Worm (Caenorhabditis elegans) whole organism, early embryonic: ENCODE measurements around the gene dpy-7.

Experiments
- B0310.2 ChIP-seq: sonication (generic microtip); optimal IDR thresholded peaks from 2 replicates; lab custom pipeline; 2016; ENCODE audit warnings: mild to moderate bottlenecking, missing genetic modification characterization, missing compliant biosample characterization
- F13C5.2 ChIP-seq: sonication (generic microtip); optimal IDR thresholded peaks from 2 replicates; lab custom pipeline; 2017; ENCODE audit warnings: mild to moderate bottlenecking, missing genetic modification characterization, inconsistent platforms, missing compliant biosample characterization
- aly-1 ChIP-seq: sonication (generic microtip); optimal IDR thresholded peaks from 2 replicates; lab custom pipeline; 2016; ENCODE audit warnings: missing genetic modification characterization, missing compliant biosample characterization
- ama-1 ChIP-seq: fragments of 150-350 bp; optimal IDR thresholded peaks from 2 replicates; lab custom pipeline; 2014
- ceh-13 ChIP-seq: fragments of 200-800 bp; sonication (Bioruptor generic); optimal IDR thresholded peaks from 2 replicates; lab custom pipeline; 2018; ENCODE audit warnings: mild to moderate bottlenecking, missing genetic modification characterization, missing compliant biosample characterization
- ceh-36 ChIP-seq: sonication (generic microtip); optimal IDR thresholded peaks from 2 replicates; lab custom pipeline; 2016; ENCODE audit warnings: missing genetic modification characterization, inconsistent platforms, missing compliant biosample characterization
- ets-7 ChIP-seq: sonication (generic microtip); optimal IDR thresholded peaks from 2 replicates; lab custom pipeline; 2016; ENCODE audit warnings: missing genotype, missing genetic modification characterization, missing compliant biosample characterization
- flt-1 ChIP-seq: fragments of 200-800 bp; sonication (Bioruptor generic); IDR thresholded peaks from 2 replicates; pipeline ENCODE4 v1.3.6; 2022; ENCODE audit warnings: missing genetic modification characterization, missing compliant biosample characterization
- hmbx-1 ChIP-seq: sonication (generic microtip); optimal IDR thresholded peaks from 2 replicates; lab custom pipeline; 2016; ENCODE audit warnings: mild to moderate bottlenecking, missing genetic modification characterization, missing compliant biosample characterization
- hmg-4 ChIP-seq: fragments of 200-800 bp; sonication (Bioruptor generic); optimal IDR thresholded peaks from 2 replicates; lab custom pipeline; 2018; ENCODE audit warnings: mild to moderate bottlenecking, missing genetic modification characterization, missing compliant biosample characterization
- hnd-1 ChIP-seq: sonication (generic microtip); optimal IDR thresholded peaks from 2 replicates; lab custom pipeline; 2016; ENCODE audit warnings: missing genetic modification characterization, missing compliant biosample characterization
- pes-1 ChIP-seq: fragments of 200-800 bp; sonication (Bioruptor generic); IDR thresholded peaks from 2 replicates; pipeline ENCODE4 v1.3.6; 2022; ENCODE audit warnings: missing genetic modification reagents, missing genetic modification characterization, missing compliant biosample characterization
- scrt-1 ChIP-seq: fragments of 200-800 bp; sonication (Bioruptor generic); IDR thresholded peaks from 2 replicates; pipeline ENCODE4 v1.3.6; 2022; ENCODE audit warnings: missing genetic modification characterization, missing compliant biosample characterization
- sea-1 ChIP-seq: fragments of 200-800 bp; sonication (Bioruptor generic); conservative IDR thresholded peaks from 2 replicates; pipeline ENCODE4 v1.3.6; 2022; ENCODE audit warnings: missing genetic modification characterization, missing compliant biosample characterization
- tbx-11 ChIP-seq: fragments of 200-800 bp; sonication (Bioruptor generic); IDR thresholded peaks from 2 replicates; pipeline ENCODE4 v1.3.6; 2022; ENCODE audit warnings: missing genetic modification characterization, missing compliant biosample characterization
- tbx-37 ChIP-seq: fragments of 200-800 bp; sonication (Bioruptor generic); conservative IDR thresholded peaks from 2 replicates; pipeline ENCODE4 v1.3.6; 2022; ENCODE audit warnings: missing genetic modification reagents, missing genetic modification characterization, missing compliant biosample characterization
- tra-4 ChIP-seq: sonication (generic microtip); optimal IDR thresholded peaks from 2 replicates; lab custom pipeline; 2017; ENCODE audit warnings: missing genetic modification characterization, missing compliant biosample characterization

dpy-7 gene

DNA sequence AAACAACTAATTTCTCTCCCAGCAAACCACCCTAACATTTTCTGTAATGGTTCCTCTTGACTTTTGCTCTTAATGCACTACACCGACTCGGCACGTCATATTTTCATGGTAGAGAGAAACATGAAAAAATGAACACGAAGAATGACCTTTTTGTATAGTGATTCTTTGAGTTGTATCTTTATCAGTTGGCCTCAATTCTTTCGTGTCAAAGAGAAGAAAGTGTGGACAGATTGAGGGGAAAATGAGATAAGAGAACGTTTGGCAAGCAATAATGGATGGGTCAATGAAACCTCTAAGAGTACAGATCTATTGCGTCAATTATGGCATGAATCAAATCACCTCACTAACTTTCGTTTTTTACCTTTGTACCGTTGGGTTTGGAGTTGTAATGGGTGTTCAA, 38.3 kb upstream of the dpy-7 start:
- TF ChIP-seq ets-7 (tag; lab: Kevin White, UChicago): no peak
- no peak for TF ChIP-seq flt-1
- TF ChIP-seq ceh-36: no peak
- no peak for TF ChIP-seq ama-1
- no peak for TF ChIP-seq tra-4 (tag; lab: Kevin White, UChicago)
- no peak for TF ChIP-seq tbx-37 (GFP tag; lab: Robert Waterston, UW)
- TF ChIP-seq hnd-1 (tag; lab: Kevin White, UChicago): no peak
- TF ChIP-seq hmbx-1 (tag; lab: Kevin White, UChicago): no peak
- TF ChIP-seq ceh-13 (GFP tag; lab: Kevin White, UChicago): no peak
- TF ChIP-seq pes-1 (GFP tag; lab: Robert Waterston, UW): no peak
- no peak for TF ChIP-seq sea-1 (GFP tag; lab: Robert Waterston, UW)
- TF ChIP-seq tbx-11 (GFP tag; lab: Robert Waterston, UW): no peak
- no peak for TF ChIP-seq aly-1 (tag; lab: Kevin White, UChicago)
- TF ChIP-seq B0310.2 (tag; lab: Kevin White, UChicago): no peak
- TF ChIP-seq F13C5.2 (tag; lab: Kevin White, UChicago): no peak

DNA sequence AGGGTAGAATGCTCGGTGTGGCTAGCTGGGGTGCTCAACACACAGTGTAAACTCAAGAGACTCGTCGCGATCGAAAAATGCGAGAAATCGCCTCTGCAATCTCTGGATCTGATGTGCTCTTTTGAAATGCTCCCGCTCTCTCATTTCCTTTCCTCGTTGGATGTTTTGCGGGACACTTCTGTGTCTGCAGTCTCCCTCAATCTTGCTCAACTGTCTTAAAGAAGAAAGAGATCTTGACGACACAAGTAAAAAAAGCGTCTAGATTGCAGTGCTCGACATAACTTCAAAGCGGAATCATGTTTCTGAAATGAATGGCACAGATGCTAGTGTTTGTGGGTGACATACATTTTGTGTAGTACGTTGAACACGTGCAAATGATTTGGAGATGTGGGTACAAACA, 36.0 kb upstream of the dpy-7 start:
- no peak for TF ChIP-seq hnd-1 (tag; lab: Kevin White, UChicago)
- no peak for TF ChIP-seq pes-1 (GFP tag; lab: Robert Waterston, UW)
- TF ChIP-seq ceh-36: no peak
- no peak for TF ChIP-seq ets-7 (tag; lab: Kevin White, UChicago)
- no peak for TF ChIP-seq hmg-4 (GFP tag; lab: Kevin White, UChicago)
- TF ChIP-seq B0310.2 (tag; lab: Kevin White, UChicago): no peak
- TF ChIP-seq aly-1 (tag; lab: Kevin White, UChicago): no peak
- TF ChIP-seq F13C5.2 (tag; lab: Kevin White, UChicago): no peak

DNA sequence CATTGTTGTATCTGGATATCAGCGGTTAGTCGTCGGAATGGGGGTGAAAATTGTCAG, 35.8 kb upstream of the dpy-7 start, which contains the start of the genes unc-98 and F08C6.18:
TSS of gene unc-98 (minus strand) at position 48 of the 57 bp plus-strand sequence.
TSS of gene F08C6.18 (minus strand) at position 57 of the 57 bp plus-strand sequence.
- TF ChIP-seq scrt-1 (no peak), tbx-11 (GFP tag; lab: Robert Waterston, UW) (no peak), ama-1 (no peak), aly-1 (tag; lab: Kevin White, UChicago) (no peak), hnd-1 (tag; lab: Kevin White, UChicago) (no peak), ceh-13 (GFP tag; lab: Kevin White, UChicago) (no peak), hmbx-1 (tag; lab: Kevin White, UChicago) (no peak), ceh-36 (no peak), pes-1 (GFP tag; lab: Robert Waterston, UW) (no peak), sea-1 (GFP tag; lab: Robert Waterston, UW) (no peak), tra-4 (tag; lab: Kevin White, UChicago) (no peak), ets-7 (tag; lab: Kevin White, UChicago) (no peak), hmg-4 (GFP tag; lab: Kevin White, UChicago) (no peak), tbx-37 (GFP tag; lab: Robert Waterston, UW) (no peak), flt-1 (no peak)

DNA sequence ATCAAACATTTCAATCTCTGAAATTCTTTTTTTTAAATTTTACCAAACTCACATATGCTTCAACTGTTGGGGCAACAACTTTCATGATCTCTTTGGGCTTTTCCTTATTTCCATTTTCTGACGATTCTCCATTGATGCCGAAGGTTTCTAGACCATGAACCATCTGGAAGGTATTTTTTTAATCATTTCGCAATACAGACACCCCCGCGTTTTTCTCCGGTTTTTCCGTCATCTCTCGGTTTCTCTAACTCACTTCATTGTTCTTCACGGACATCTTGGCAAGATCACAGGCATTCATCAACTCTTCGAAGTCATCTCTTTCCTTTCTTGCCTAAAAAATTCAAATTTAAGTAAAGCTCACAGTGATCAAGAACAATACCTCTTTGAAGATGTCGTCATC, 35.6 kb upstream of the dpy-7 start:
- TF ChIP-seq aly-1 (tag; lab: Kevin White, UChicago) (no peak), ets-7 (tag; lab: Kevin White, UChicago) (no peak), hmg-4 (GFP tag; lab: Kevin White, UChicago) (no peak), pes-1 (GFP tag; lab: Robert Waterston, UW) (no peak), tra-4 (tag; lab: Kevin White, UChicago) (no peak), scrt-1 (no peak), ama-1 (no peak), B0310.2 (tag; lab: Kevin White, UChicago) (no peak), ceh-13 (GFP tag; lab: Kevin White, UChicago) (no peak), tbx-37 (GFP tag; lab: Robert Waterston, UW) (no peak), F13C5.2 (tag; lab: Kevin White, UChicago) (no peak), flt-1 (no peak), sea-1 (GFP tag; lab: Robert Waterston, UW) (no peak)

DNA sequence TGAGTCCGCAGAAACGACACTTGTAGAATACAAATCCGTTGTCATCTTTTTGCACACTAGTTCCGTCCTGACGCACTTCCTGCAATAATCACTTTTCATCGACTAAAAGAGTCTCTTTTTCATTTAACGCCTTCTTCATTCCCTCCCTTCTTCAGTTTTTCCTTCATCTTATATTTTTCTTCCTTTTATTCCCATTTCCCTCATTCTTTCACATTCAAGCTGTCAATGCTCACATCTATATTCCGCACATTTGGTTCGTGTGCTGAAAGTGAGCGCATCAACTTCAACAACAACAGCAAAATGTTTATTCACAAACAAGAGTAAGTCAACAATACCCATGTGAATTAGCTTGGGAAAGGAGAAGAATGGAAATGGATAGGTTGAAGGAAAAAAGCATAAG, 34.5 kb upstream of the dpy-7 start, which contains the start of gene pcyt-1:
TSS of gene pcyt-1 (plus strand) at position 301 of the 400 bp plus-strand sequence.
- TF ChIP-seq pes-1 (GFP tag; lab: Robert Waterston, UW) (no peak), hnd-1 (tag; lab: Kevin White, UChicago) (no peak), ceh-36 (no peak), hmbx-1 (tag; lab: Kevin White, UChicago) (no peak), aly-1 (tag; lab: Kevin White, UChicago) (no peak), tbx-11 (GFP tag; lab: Robert Waterston, UW) (no peak), hmg-4 (GFP tag; lab: Kevin White, UChicago) (no peak)

DNA sequence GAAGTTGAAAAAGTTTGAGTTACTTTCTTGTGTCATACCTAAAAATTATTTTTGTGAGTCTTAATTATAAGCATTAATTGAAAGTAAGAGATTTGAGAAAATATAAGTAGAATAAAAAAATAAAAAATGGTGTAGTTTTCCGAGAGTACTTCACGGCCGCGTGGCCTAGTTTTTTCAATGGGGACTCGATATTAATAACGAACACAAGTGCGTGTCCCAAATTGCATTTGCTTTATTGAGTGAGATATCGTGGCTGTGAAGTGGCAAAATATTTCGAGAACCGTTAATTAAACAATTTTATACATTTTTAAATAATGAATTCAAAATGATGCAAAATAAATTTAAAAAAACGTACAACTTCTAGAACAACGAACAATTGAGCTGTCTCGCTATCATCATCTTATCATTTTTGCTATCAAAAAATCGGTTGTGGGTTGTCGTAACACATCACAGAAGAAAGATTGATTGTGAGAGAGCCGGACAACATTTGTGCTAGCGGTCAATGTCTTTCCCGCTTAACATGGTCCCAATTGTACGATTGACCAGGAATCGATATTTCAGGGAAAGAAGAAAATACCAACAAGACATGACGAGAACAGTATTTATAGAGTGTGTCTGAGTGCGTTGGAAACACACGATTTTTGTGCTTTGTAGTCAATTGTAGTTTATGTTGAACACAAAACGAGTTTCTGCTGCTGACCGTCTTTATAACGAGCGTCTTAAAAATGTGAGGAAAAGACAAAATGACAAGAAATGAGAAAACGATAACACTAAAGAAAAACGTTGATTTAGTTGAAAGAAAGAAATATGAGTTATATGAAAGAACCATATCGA, 32.3 kb upstream of the dpy-7 start, which contains the start of gene apy-1:
TSS of gene apy-1 (minus strand) at position 38 of the 834 bp plus-strand sequence.
- no peak for TF ChIP-seq ets-7 (tag; lab: Kevin White, UChicago)
- no peak for TF ChIP-seq pes-1 (GFP tag; lab: Robert Waterston, UW)
- TF ChIP-seq tbx-37 (GFP tag; lab: Robert Waterston, UW): peak; percentile 21; the same call in 1 of the 2 replicates
- TF ChIP-seq ceh-13 (GFP tag; lab: Kevin White, UChicago): no peak
- TF ChIP-seq tbx-11 (GFP tag; lab: Robert Waterston, UW): no peak
- no peak for TF ChIP-seq sea-1 (GFP tag; lab: Robert Waterston, UW)
- no peak for TF ChIP-seq F13C5.2 (tag; lab: Kevin White, UChicago)
- no peak for TF ChIP-seq hnd-1 (tag; lab: Kevin White, UChicago)
- TF ChIP-seq ama-1: no peak

DNA sequence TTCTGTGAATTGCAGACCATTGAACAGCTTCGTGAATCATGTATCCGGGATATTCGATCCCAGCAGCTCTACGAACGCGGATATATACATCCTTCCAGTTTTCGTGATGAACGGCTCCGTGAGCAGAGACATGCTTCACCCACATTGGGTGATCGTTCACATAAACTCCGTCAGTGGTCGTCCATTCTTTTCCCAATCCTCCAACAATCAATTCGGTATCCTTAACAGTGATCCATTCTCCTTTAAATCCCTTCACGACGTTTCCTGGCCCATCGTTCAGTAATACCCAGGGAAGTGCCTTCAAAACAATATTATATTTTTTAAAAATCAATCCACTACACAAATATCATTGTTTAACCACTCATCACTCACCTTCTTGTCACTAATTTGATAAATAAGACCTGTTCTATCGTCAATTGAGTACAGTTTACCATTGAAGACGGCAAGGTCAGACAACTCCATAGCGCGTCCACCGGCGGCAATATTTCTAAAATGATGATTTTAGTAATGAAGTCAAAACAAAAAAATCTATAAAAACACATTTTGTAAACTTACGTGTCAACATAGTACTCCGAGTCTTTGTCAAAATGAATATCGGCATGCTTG, 31.2 kb upstream of the dpy-7 start:
- TF ChIP-seq flt-1: no peak
- TF ChIP-seq hnd-1 (tag; lab: Kevin White, UChicago): no peak
- no peak for TF ChIP-seq tbx-11 (GFP tag; lab: Robert Waterston, UW)
- no peak for TF ChIP-seq ama-1
- TF ChIP-seq ets-7 (tag; lab: Kevin White, UChicago): no peak
- no peak for TF ChIP-seq pes-1 (GFP tag; lab: Robert Waterston, UW)
- no peak for TF ChIP-seq tra-4 (tag; lab: Kevin White, UChicago)
- TF ChIP-seq sea-1 (GFP tag; lab: Robert Waterston, UW): no peak
- no peak for TF ChIP-seq ceh-36
- TF ChIP-seq scrt-1: no peak
- no peak for TF ChIP-seq B0310.2 (tag; lab: Kevin White, UChicago)
